Worm (Caenorhabditis elegans): ENCODE measurements around the gene kel-1.

Gene kel-1

DNA sequence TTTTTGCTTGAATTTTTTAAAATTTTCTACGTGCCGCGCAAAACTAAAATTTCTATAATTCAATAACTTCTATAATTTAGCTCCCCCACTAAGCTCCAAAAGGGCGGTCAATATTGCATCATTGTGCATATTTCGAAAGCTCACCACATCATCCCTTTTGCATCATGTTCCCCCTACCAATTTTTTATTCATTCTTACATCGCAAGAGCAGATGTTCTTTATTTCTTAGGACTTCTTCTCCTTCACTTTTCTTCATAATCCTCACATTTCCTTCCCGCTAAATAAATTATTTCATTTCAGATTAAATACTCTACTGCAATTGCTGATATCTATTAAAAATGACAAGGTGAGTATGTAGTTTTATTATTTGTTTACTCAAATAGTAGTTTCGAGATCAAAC is 35.2 kb downstream of the kel-1 start, which contains the start of gene ldh-1:
TSS of gene ldh-1 (plus strand) at position 301 of the 400 bp plus-strand sequence.
- TF ChIP-seq nhr-90 (tag; optimal IDR thresholded peaks at IDR 0.05; ENCODE audit: poor library complexity) (no peak), dsc-1 (tag; optimal IDR thresholded peaks at IDR 0.05) (peak; percentile 40)

DNA sequence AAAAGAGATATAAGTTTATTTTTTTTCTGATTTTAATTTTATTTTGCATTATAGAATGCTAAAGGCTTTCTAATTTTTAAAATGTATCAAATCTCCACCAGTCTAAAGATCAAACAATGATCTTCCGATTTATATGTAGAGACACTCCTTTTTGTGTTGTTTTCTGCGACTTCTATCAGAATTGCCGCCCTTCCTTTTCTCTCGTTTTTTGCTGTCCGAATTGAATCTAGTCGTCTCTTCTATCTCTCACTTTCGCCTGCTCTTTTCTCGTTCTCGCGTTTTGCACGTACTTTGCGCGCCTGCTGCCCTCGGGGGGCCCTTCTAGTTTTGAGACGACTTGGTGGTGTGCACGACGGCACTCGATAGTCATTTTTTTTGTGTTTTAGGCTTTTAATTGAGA is 35.6 kb downstream of the kel-1 start:
- TF ChIP-seq ceh-82 (tag; optimal IDR thresholded peaks at IDR 0.05) (peak in 1 of 3 experiments; percentile 41), nhr-71 (tag; optimal IDR thresholded peaks at IDR 0.05) (peak; percentile 72), unc-62 (GFP tag; optimal IDR thresholded peaks at IDR 0.05) (no peak), nhr-20 (tag; optimal IDR thresholded peaks at IDR 0.05) (peak; percentile 77), lin-35 (GFP tag; optimal IDR thresholded peaks at IDR 0.05) (peak; percentile 27 to 52), vab-15 (tag; optimal IDR thresholded peaks at IDR 0.05) (no peak), snu-23 (GFP tag; optimal IDR thresholded peaks at IDR 0.05) (peak; percentile 79), xbp-1 (tag; optimal IDR thresholded peaks at IDR 0.05) (peak; percentile 44), ces-1 (GFP tag; optimal IDR thresholded peaks at IDR 0.05) (peak; percentile 1), lin-14 (GFP tag; optimal IDR thresholded peaks at IDR 0.05) (peak; percentile 89), rnt-1 (tag; optimal IDR thresholded peaks at IDR 0.05) (peak; percentile 39), unc-130 (tag; optimal IDR thresholded peaks at IDR 0.05) (no peak), alr-1 (tag; optimal IDR thresholded peaks at IDR 0.05; ENCODE audit: borderline replicate concordance) (no peak), nhr-47 (tag; optimal IDR thresholded peaks at IDR 0.05) (peak; percentile 50), irx-1 (tag; optimal IDR thresholded peaks at IDR 0.05) (peak; percentile 29), dpl-1 (GFP tag; optimal IDR thresholded peaks at IDR 0.05) (peak in 2 of 3 experiments; percentile 4 to 41), mep-1 (tag; optimal IDR thresholded peaks at IDR 0.05) (peak; percentile 48), swsn-7 (tag; optimal IDR thresholded peaks at IDR 0.05) (peak; percentile 51), fkh-10 (GFP tag; optimal IDR thresholded peaks at IDR 0.05) (peak; percentile 61), egl-13 (tag; optimal IDR thresholded peaks at IDR 0.05) (peak; percentile 3), lsy-2 (tag; optimal IDR thresholded peaks at IDR 0.05) (peak; percentile 23 to 44), efl-1 (optimal IDR thresholded peaks at IDR 0.05) (peak; percentile 27 to 38), efl-1 (GFP tag; optimal IDR thresholded peaks at IDR 0.05 in 1 of 2) (peak in 1 of 2 experiments; percentile 43), tbx-2 (tag; optimal IDR thresholded peaks at IDR 0.05) (peak; percentile 43), nhr-85 (tag) (peak; percentile 57), nhr-19 (GFP tag; conservative IDR thresholded peaks at IDR 0.05) (peak; percentile 61), Y116A8C.19 (tag; optimal IDR thresholded peaks at IDR 0.05; ENCODE audit: borderline replicate concordance) (no peak), skn-1 (tag; optimal IDR thresholded peaks at IDR 0.05) (peak; percentile 14), nhr-84 (tag; optimal IDR thresholded peaks at IDR 0.05) (no peak), blmp-1 (tag; optimal IDR thresholded peaks at IDR 0.05) (peak; percentile 59), dsc-1 (tag; optimal IDR thresholded peaks at IDR 0.05) (peak; percentile 38)

DNA sequence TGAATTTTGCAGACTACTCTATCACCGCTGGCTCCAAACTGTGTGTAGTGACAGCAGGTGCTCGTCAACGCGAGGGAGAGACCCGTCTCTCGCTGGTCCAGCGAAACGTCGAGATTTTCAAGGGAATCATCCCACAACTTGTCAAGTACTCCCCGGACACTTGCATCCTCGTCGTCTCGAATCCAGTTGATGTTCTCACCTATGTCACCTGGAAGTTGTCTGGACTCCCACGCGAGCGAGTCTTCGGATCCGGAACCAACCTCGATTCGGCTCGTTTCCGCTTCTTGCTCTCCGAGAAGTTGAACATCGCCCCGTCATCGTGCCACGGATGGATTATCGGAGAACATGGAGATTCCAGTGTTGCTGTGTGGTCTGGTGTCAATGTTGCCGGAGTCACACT is 36.9 kb downstream of the kel-1 start:
- TF ChIP-seq ces-1 (GFP tag; optimal IDR thresholded peaks at IDR 0.05) (no peak), nhr-28 (tag; optimal IDR thresholded peaks at IDR 0.05) (no peak), ceh-82 (tag; optimal IDR thresholded peaks at IDR 0.05) (no peak), fkh-8 (tag; optimal IDR thresholded peaks at IDR 0.05) (no peak), hlh-17 (GFP tag; optimal IDR thresholded peaks at IDR 0.05; ENCODE audit: borderline replicate concordance) (no peak), ztf-11 (tag; optimal IDR thresholded peaks at IDR 0.05) (no peak), pag-3 (tag; optimal IDR thresholded peaks at IDR 0.05; ENCODE audit: borderline replicate concordance, insufficient read depth) (no peak), tlp-1 (tag; optimal IDR thresholded peaks at IDR 0.05) (no peak), lir-3 (tag; optimal IDR thresholded peaks at IDR 0.05; ENCODE audit: poor library complexity) (no peak), unc-62 (GFP tag; optimal IDR thresholded peaks at IDR 0.05) (no peak), unc-30 (tag; optimal IDR thresholded peaks at IDR 0.05) (no peak), mef-2 (tag; optimal IDR thresholded peaks at IDR 0.05) (no peak), sox-4 (tag; optimal IDR thresholded peaks at IDR 0.05) (no peak), egl-13 (tag; optimal IDR thresholded peaks at IDR 0.05) (no peak), ets-5 (GFP tag; IDR thresholded peaks at IDR 0.05) (no peak), snu-23 (GFP tag; optimal IDR thresholded peaks at IDR 0.05) (no peak), alr-1 (tag; optimal IDR thresholded peaks at IDR 0.05; ENCODE audit: borderline replicate concordance) (no peak), F16B12.6 (tag; optimal IDR thresholded peaks at IDR 0.05) (no peak), pqm-1 (tag; optimal IDR thresholded peaks at IDR 0.05) (no peak)
